Fruit fly (Drosophila melanogaster): ENCODE results near the gene pHCl-1.

DNA sequence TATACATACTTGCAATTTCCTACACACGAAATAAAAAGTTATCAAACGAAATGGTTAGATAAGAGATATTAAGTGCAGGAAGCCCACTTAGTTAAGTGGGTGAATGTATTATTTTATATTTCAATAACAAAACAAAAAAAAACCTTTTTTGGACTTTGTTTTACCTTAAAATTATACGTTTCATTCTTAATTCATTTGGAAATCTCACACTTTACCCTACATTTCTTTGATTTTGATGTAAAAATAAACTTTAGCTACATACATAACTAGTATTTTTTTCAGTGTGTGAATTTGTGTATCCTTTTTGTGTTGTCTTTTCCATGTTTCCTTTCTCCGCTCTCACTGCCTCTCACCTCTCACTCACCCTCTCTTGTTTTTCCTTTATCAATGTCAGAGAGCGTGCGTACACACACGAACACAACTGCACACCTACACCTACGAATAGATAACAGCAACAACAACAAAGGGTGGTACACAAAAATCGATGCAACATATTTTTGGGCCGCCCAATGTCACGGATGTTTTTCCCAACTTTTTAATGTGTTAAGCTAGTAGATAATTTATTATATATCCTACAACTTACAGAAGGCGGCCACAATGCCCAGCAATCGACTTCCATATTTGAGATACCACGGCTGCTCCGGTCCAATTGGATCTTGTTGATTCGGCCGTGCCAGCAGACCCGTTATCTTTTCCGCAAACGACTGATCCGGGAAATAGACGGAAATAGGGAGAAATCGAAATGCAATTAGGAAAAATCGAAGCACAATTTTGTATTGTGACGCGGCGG is 83.3 kb downstream of the pHCl-1 start:
- TF ChIP-seq usp (GFP tag; optimal IDR thresholded peaks at IDR 0.05): no peak
- TF ChIP-seq psq (optimal IDR thresholded peaks at IDR 0.05): no peak

All from whole organism.